Worm (Caenorhabditis elegans) whole organism, L1 larva: Measurements from ENCODE around the gene trm-1.

ENCODE experiments used
- C04F5.9 ChIP-seq: sonication (generic microtip); optimal IDR thresholded peaks from 2 replicates; lab custom pipeline; 2016; ENCODE audit warnings: missing genetic modification characterization, missing compliant biosample characterization
- C34B4.2 ChIP-seq: sonication (generic microtip); optimal IDR thresholded peaks from 2 replicates; lab custom pipeline; 2017; ENCODE audit warnings: mild to moderate bottlenecking, missing genetic modification characterization, missing compliant biosample characterization
- Y116A8C.19 ChIP-seq: sonication (generic microtip); optimal IDR thresholded peaks from 2 replicates; lab custom pipeline; 2016; ENCODE audit warnings: missing compliant biosample characterization, missing genetic modification characterization, borderline replicate concordance
- aly-2 ChIP-seq: fragments of 150-350 bp; optimal IDR thresholded peaks from 2 replicates; lab custom pipeline; 2014; ENCODE audit warnings: missing biosample characterization, missing genetic modification characterization
- ama-1 ChIP-seq: fragments of 150-350 bp; optimal IDR thresholded peaks from 2 replicates; lab custom pipeline; 2014
- blmp-1 ChIP-seq: fragments of 150-350 bp; optimal IDR thresholded peaks from 2 replicates; lab custom pipeline; 2014; ENCODE audit warnings: missing biosample characterization, missing genetic modification characterization
- ceh-63 ChIP-seq: fragments of 200-800 bp; sonication (Bioruptor generic); optimal IDR thresholded peaks from 2 replicates; lab custom pipeline; 2018; ENCODE audit warnings: mild to moderate bottlenecking, missing genetic modification characterization, missing compliant biosample characterization
- ceh-82 ChIP-seq, 3 experiments: fragments of 150-350 bp in 1 of 3; sonication (generic microtip) in 2 of 3; optimal IDR thresholded peaks; 2 replicates each; lab custom pipeline; 2014 to 2017; ENCODE audit warnings: missing biosample characterization in 3 of 3, missing genetic modification characterization in 3 of 3
- ceh-90 ChIP-seq: sonication (generic microtip); optimal IDR thresholded peaks from 2 replicates; lab custom pipeline; 2016; ENCODE audit warnings: missing genetic modification characterization, missing compliant biosample characterization
- dpl-1 ChIP-seq, 3 experiments: fragments of 150-350 bp in 2 of 3; sonication (generic microtip) in 1 of 3; optimal IDR thresholded peaks; 2 replicates each; lab custom pipeline; 2014 to 2017; ENCODE audit warnings: missing biosample characterization in 3 of 3, missing genetic modification characterization in 3 of 3, missing genetic modification reagents in 3 of 3
- efl-3 ChIP-seq: fragments of 200-800 bp; sonication (Bioruptor generic); optimal IDR thresholded peaks from 2 replicates; lab custom pipeline; 2018; ENCODE audit warnings: mild to moderate bottlenecking, missing genetic modification characterization, missing compliant biosample characterization
- egl-27 ChIP-seq, 2 experiments: fragments of 150-350 bp in 1 of 2; sonication (generic microtip); optimal IDR thresholded peaks; 3 replicates each; lab custom pipeline; 2017 to 2018; ENCODE audit warnings: missing biosample characterization in 2 of 2, missing genetic modification characterization in 2 of 2, missing genetic modification reagents in 2 of 2
- elt-2 ChIP-seq: sonication (generic microtip); optimal IDR thresholded peaks from 2 replicates; lab custom pipeline; 2016; ENCODE audit warnings: missing genetic modification characterization, mild to moderate bottlenecking, inconsistent platforms, missing compliant biosample characterization, missing genetic modification reagents
- elt-3 ChIP-seq, 6 experiments: fragments of 150-350 bp in 1 of 6; sonication (generic microtip); optimal IDR thresholded peaks; 2 replicates each; lab custom pipeline; 2017 to 2018; ENCODE audit warnings: missing biosample characterization in 6 of 6, missing genetic modification characterization in 6 of 6, inconsistent platforms in 1 of 6
- fkh-4 ChIP-seq: sonication (generic microtip); optimal IDR thresholded peaks from 2 replicates; lab custom pipeline; 2016; ENCODE audit warnings: missing compliant biosample characterization, missing genetic modification characterization, borderline replicate concordance
- fos-1 ChIP-seq: fragments of 150-350 bp; optimal IDR thresholded peaks from 2 replicates; lab custom pipeline; 2014; ENCODE audit warnings: missing biosample characterization, missing genetic modification characterization
- grh-1 ChIP-seq: fragments of 200-800 bp; sonication (Bioruptor generic); IDR thresholded peaks from 2 replicates; pipeline ENCODE4 v1.3.6; 2022; ENCODE audit warnings: missing genetic modification reagents, missing genetic modification characterization, missing compliant biosample characterization
- hlh-17 ChIP-seq: fragments of 200-800 bp; sonication (Bioruptor generic); optimal IDR thresholded peaks from 2 replicates; lab custom pipeline; 2018; ENCODE audit warnings: missing genetic modification characterization, mild to moderate bottlenecking, missing compliant biosample characterization, moderate library complexity, borderline replicate concordance
- irx-1 ChIP-seq: sonication (generic microtip); optimal IDR thresholded peaks from 2 replicates; lab custom pipeline; 2016; ENCODE audit warnings: missing genetic modification characterization, missing compliant biosample characterization
- isw-1 ChIP-seq: fragments of 200-800 bp; sonication (Bioruptor generic); IDR thresholded peaks from 2 replicates; pipeline ENCODE4 v1.3.6; 2022; ENCODE audit warnings: missing genetic modification characterization, missing compliant biosample characterization
- jun-1 ChIP-seq: fragments of 150-350 bp; optimal IDR thresholded peaks from 2 replicates; lab custom pipeline; 2014; ENCODE audit warnings: missing biosample characterization, missing genetic modification reagents, missing genetic modification characterization
- lin-14 ChIP-seq: fragments of 200-800 bp; sonication (Bioruptor generic); optimal IDR thresholded peaks from 2 replicates; lab custom pipeline; 2018; ENCODE audit warnings: mild to moderate bottlenecking, missing genetic modification characterization, moderate library complexity, missing compliant biosample characterization
- lir-3 ChIP-seq: sonication (generic microtip); optimal IDR thresholded peaks from 2 replicates; lab custom pipeline; 2016; ENCODE audit warnings: mild to moderate bottlenecking, missing genetic modification characterization, moderate library complexity, missing compliant biosample characterization; ENCODE audit not compliant: poor library complexity
- lsy-2 ChIP-seq, 2 experiments: fragments of 150-350 bp; optimal IDR thresholded peaks; 2 replicates each; lab custom pipeline; 2014; ENCODE audit warnings: missing biosample characterization in 2 of 2, missing genetic modification characterization in 2 of 2
- mab-9 ChIP-seq: fragments of 200-800 bp; sonication (Bioruptor generic); IDR thresholded peaks from 2 replicates; pipeline ENCODE4 v1.3.6; 2022; ENCODE audit warnings: missing genetic modification reagents, missing genetic modification characterization, missing compliant biosample characterization
- mdl-1 ChIP-seq, 2 experiments: fragments of 150-350 bp; optimal IDR thresholded peaks; 2 replicates each; lab custom pipeline; 2014 to 2017; ENCODE audit warnings: missing biosample characterization in 2 of 2, missing genetic modification characterization in 2 of 2, inconsistent platforms in 1 of 2
- mef-2 ChIP-seq: fragments of 150-350 bp; optimal IDR thresholded peaks from 2 replicates; lab custom pipeline; 2014; ENCODE audit warnings: missing biosample characterization, missing genetic modification characterization
- mep-1 ChIP-seq: fragments of 150-350 bp; optimal IDR thresholded peaks from 2 replicates; lab custom pipeline; 2014; ENCODE audit warnings: missing biosample characterization, missing genetic modification characterization
- nhr-11 ChIP-seq: fragments of 150-350 bp; optimal IDR thresholded peaks from 2 replicates; lab custom pipeline; 2014; ENCODE audit warnings: missing biosample characterization, missing genetic modification characterization
- nhr-19 ChIP-seq: fragments of 200-800 bp; sonication (Bioruptor generic); conservative IDR thresholded peaks from 2 replicates; pipeline ENCODE4 v1.3.6; 2022; ENCODE audit warnings: missing genetic modification characterization, missing compliant biosample characterization
- nhr-20 ChIP-seq: sonication (generic microtip); optimal IDR thresholded peaks from 2 replicates; lab custom pipeline; 2016; ENCODE audit warnings: mild to moderate bottlenecking, missing genetic modification characterization, missing compliant biosample characterization
- nhr-237 ChIP-seq: fragments of 150-350 bp; optimal IDR thresholded peaks from 2 replicates; lab custom pipeline; 2014; ENCODE audit warnings: missing biosample characterization, missing genetic modification characterization
- nhr-28 ChIP-seq: fragments of 150-350 bp; optimal IDR thresholded peaks from 2 replicates; lab custom pipeline; 2014; ENCODE audit warnings: missing biosample characterization, missing genetic modification characterization
- nhr-47 ChIP-seq: sonication (generic microtip); optimal IDR thresholded peaks from 2 replicates; lab custom pipeline; 2016; ENCODE audit warnings: mild to moderate bottlenecking, missing genetic modification characterization, moderate library complexity, missing compliant biosample characterization
- nhr-71 ChIP-seq: sonication (generic microtip); optimal IDR thresholded peaks from 2 replicates; lab custom pipeline; 2016; ENCODE audit warnings: mild to moderate bottlenecking, missing genetic modification characterization, moderate library complexity, missing compliant biosample characterization
- nhr-77 ChIP-seq: fragments of 150-350 bp; optimal IDR thresholded peaks from 2 replicates; lab custom pipeline; 2014; ENCODE audit warnings: missing biosample characterization, missing genetic modification characterization
- nhr-84 ChIP-seq: sonication (generic microtip); optimal IDR thresholded peaks from 2 replicates; lab custom pipeline; 2017; ENCODE audit warnings: missing biosample characterization, missing genetic modification characterization
- nhr-90 ChIP-seq: sonication (generic microtip); optimal IDR thresholded peaks from 2 replicates; lab custom pipeline; 2016; ENCODE audit warnings: mild to moderate bottlenecking, missing genetic modification characterization, missing compliant biosample characterization; ENCODE audit not compliant: poor library complexity
- pag-3 ChIP-seq: sonication (generic microtip); optimal IDR thresholded peaks from 2 replicates; lab custom pipeline; 2017; ENCODE audit warnings: missing genetic modification characterization, mild to moderate bottlenecking, missing compliant biosample characterization, antibody characterized with exemption, borderline replicate concordance; ENCODE audit not compliant: insufficient read depth
- pax-3 ChIP-seq: fragments of 200-800 bp; sonication (Bioruptor generic); optimal IDR thresholded peaks from 2 replicates; lab custom pipeline; 2018; ENCODE audit warnings: mild to moderate bottlenecking, missing genetic modification characterization, moderate library complexity, missing compliant biosample characterization
- rnt-1 ChIP-seq: sonication (generic microtip); optimal IDR thresholded peaks from 2 replicates; lab custom pipeline; 2016; ENCODE audit warnings: mild to moderate bottlenecking, missing genetic modification characterization, moderate library complexity, missing compliant biosample characterization
- skn-1 ChIP-seq: fragments of 150-350 bp; optimal IDR thresholded peaks from 2 replicates; lab custom pipeline; 2014; ENCODE audit warnings: missing biosample characterization, missing genetic modification characterization
- snpc-4 ChIP-seq: fragments of 150-350 bp; optimal IDR thresholded peaks from 2 replicates; lab custom pipeline; 2014; ENCODE audit warnings: missing biosample characterization, missing genetic modification characterization
- sox-4 ChIP-seq: sonication (generic microtip); optimal IDR thresholded peaks from 2 replicates; lab custom pipeline; 2016; ENCODE audit warnings: missing genetic modification characterization, missing compliant biosample characterization
- swsn-7 ChIP-seq: sonication (generic microtip); optimal IDR thresholded peaks from 2 replicates; lab custom pipeline; 2016; ENCODE audit warnings: missing genetic modification characterization, missing compliant biosample characterization
- tbx-2 ChIP-seq: sonication (generic microtip); optimal IDR thresholded peaks from 2 replicates; lab custom pipeline; 2016; ENCODE audit warnings: missing genetic modification characterization, missing compliant biosample characterization
- tlp-1 ChIP-seq: fragments of 150-350 bp; optimal IDR thresholded peaks from 2 replicates; lab custom pipeline; 2014; ENCODE audit warnings: missing biosample characterization, missing genetic modification characterization
- unc-130 ChIP-seq: fragments of 150-350 bp; optimal IDR thresholded peaks from 2 replicates; lab custom pipeline; 2017; ENCODE audit warnings: missing biosample characterization, missing genetic modification characterization, inconsistent platforms
- xbp-1 ChIP-seq: sonication (generic microtip); optimal IDR thresholded peaks from 2 replicates; lab custom pipeline; 2016; ENCODE audit warnings: missing genetic modification characterization, missing compliant biosample characterization
- zag-1 ChIP-seq: fragments of 150-350 bp; optimal IDR thresholded peaks from 2 replicates; lab custom pipeline; 2014; ENCODE audit warnings: missing biosample characterization, missing genetic modification characterization
- zip-4 ChIP-seq: fragments of 200-800 bp; sonication (Bioruptor generic); optimal IDR thresholded peaks from 2 replicates; lab custom pipeline; 2018; ENCODE audit warnings: mild to moderate bottlenecking, missing genetic modification characterization, moderate library complexity, missing compliant biosample characterization
- ztf-4 ChIP-seq: fragments of 150-350 bp; optimal IDR thresholded peaks from 2 replicates; lab custom pipeline; 2014; ENCODE audit warnings: missing biosample characterization, missing genetic modification characterization

The trm-1 gene

DNA sequence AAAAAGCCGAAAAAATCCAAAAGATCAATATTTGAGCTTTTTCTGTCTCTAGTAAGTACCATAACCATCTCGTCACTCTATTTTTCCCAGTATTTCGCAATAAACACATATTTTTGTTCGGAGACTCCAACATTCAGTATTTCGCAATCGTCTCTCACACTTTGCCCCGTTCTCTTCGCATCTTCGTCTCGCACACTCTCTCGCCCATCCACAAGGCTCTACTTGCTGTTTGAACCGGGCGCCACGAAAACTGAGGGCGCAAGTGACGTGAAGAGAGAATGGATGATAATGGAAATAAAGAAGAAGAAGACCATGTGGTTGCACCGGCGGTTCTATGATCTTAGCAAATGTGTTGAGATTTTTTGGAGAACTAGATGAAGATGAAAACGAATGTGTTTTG, 14.7 kb upstream of the trm-1 start (continued):
- peak; percentile 93 for TF ChIP-seq nhr-11
- TF ChIP-seq elt-2 (tag; lab: Kevin White, UChicago), result peak; percentile 69
- peak in 1 of 2 experiments; percentile 96 for TF ChIP-seq mdl-1 (tag; optimal IDR thresholded peaks at IDR 0.05; lab: Kevin White, UChicago)
- no peak for TF ChIP-seq zag-1 (tag; lab: Kevin White, UChicago)
- TF ChIP-seq dpl-1 (GFP tag; optimal IDR thresholded peaks at IDR 0.05; lab: Kevin White, UChicago), result peak; percentile 54 to 66 (median 62)
- no peak for TF ChIP-seq ceh-63 (GFP tag; lab: Kevin White, UChicago)
- TF ChIP-seq blmp-1 (tag; lab: Kevin White, UChicago), result peak; percentile 79
- TF ChIP-seq isw-1 (GFP tag; lab: Robert Waterston, UW), result peak; percentile 84
- TF ChIP-seq Y116A8C.19, result no peak
- TF ChIP-seq xbp-1, result peak; percentile 87
- TF ChIP-seq pax-3 (tag; lab: Kevin White, UChicago), result peak; percentile 92
- TF ChIP-seq lsy-2 (tag; optimal IDR thresholded peaks at IDR 0.05; lab: Kevin White, UChicago), result peak; percentile 87 to 91
- TF ChIP-seq nhr-71, result peak; percentile 99
- peak; percentile 98 for TF ChIP-seq skn-1 (tag; lab: Kevin White, UChicago)
- peak; percentile 90 for TF ChIP-seq nhr-19 (GFP tag; lab: Robert Waterston, UW)
- TF ChIP-seq unc-130 (tag; lab: Kevin White, UChicago), result peak; percentile 50
- peak; percentile 64 for TF ChIP-seq nhr-28 (tag; lab: Kevin White, UChicago)
- peak; percentile 91 for TF ChIP-seq mef-2 (tag; lab: Kevin White, UChicago)
- no peak for TF ChIP-seq efl-3
- TF ChIP-seq lin-14 (GFP tag; lab: Kevin White, UChicago), result peak; percentile 99
- no peak for TF ChIP-seq pag-3
- peak; percentile 82 to 92 for TF ChIP-seq egl-27 (tag; optimal IDR thresholded peaks at IDR 0.05; lab: Kevin White, UChicago)
- TF ChIP-seq nhr-20 (tag; lab: Kevin White, UChicago), result peak; percentile 97
- peak; percentile 31 for TF ChIP-seq C04F5.9 (tag; lab: Kevin White, UChicago)
- no peak for TF ChIP-seq sox-4 (tag; lab: Kevin White, UChicago)
- TF ChIP-seq ceh-82 (tag; optimal IDR thresholded peaks at IDR 0.05; lab: Kevin White, UChicago), result peak; percentile 84 to 93 (median 90)
- TF ChIP-seq ama-1, result peak; percentile 40
- TF ChIP-seq nhr-90 (tag; lab: Kevin White, UChicago), result peak; percentile 90
- no peak for TF ChIP-seq ceh-90 (tag; lab: Kevin White, UChicago)
- no peak for TF ChIP-seq hlh-17 (GFP tag; lab: Kevin White, UChicago)
- TF ChIP-seq jun-1 (tag; lab: Kevin White, UChicago), result peak; percentile 85
- peak; percentile 93 for TF ChIP-seq nhr-77 (tag; lab: Kevin White, UChicago)
- peak; percentile 90 for TF ChIP-seq ztf-4
- peak; percentile 91 for TF ChIP-seq nhr-47 (tag; lab: Kevin White, UChicago)
- peak; percentile 92 for TF ChIP-seq tbx-2 (tag; lab: Kevin White, UChicago)
- peak; percentile 85 for TF ChIP-seq irx-1 (tag; lab: Kevin White, UChicago)
- TF ChIP-seq swsn-7 (tag; lab: Kevin White, UChicago), result peak; percentile 91
- TF ChIP-seq nhr-84 (tag; lab: Kevin White, UChicago), result no peak
- TF ChIP-seq snpc-4, result peak; percentile 87
- TF ChIP-seq mab-9, result peak; percentile 59; the same call in 1 of the 2 replicates
- TF ChIP-seq zip-4 (GFP tag; lab: Kevin White, UChicago), result peak; percentile 100
- TF ChIP-seq fkh-4 (tag; lab: Kevin White, UChicago), result peak; percentile 57
- peak; percentile 96 for TF ChIP-seq mep-1 (tag; lab: Kevin White, UChicago)
- peak; percentile 30; the same call in 1 of the 2 replicates for TF ChIP-seq grh-1
- peak; percentile 64 for TF ChIP-seq fos-1 (tag; lab: Kevin White, UChicago)
- TF ChIP-seq tlp-1, result no peak
- TF ChIP-seq rnt-1, result peak; percentile 88
- TF ChIP-seq lir-3, result peak; percentile 79
- TF ChIP-seq nhr-237 (tag; lab: Kevin White, UChicago), result peak; percentile 93
- TF ChIP-seq aly-2 (tag; lab: Kevin White, UChicago), result peak; percentile 71
- TF ChIP-seq C34B4.2, result no peak
- TF ChIP-seq elt-3 (tag; optimal IDR thresholded peaks at IDR 0.05; lab: Kevin White, UChicago), result peak in 3 of 6 experiments; percentile 56 to 92 (median 67)
